Worm (Caenorhabditis elegans) whole organism, L2 larva: ENCODE data around the gene Y38F1A.1.

Experiments
- C34F6.9 ChIP-seq: fragments of 150-350 bp; optimal IDR thresholded peaks from 2 replicates; lab custom pipeline; 2014; ENCODE audit warnings: missing biosample characterization, missing genetic modification characterization
- R02D3.7 ChIP-seq: fragments of 150-350 bp; optimal IDR thresholded peaks from 2 replicates; lab custom pipeline; 2014; ENCODE audit warnings: missing biosample characterization, missing genetic modification characterization
- Y55F3AM.14 ChIP-seq: fragments of 200-800 bp; sonication (Bioruptor generic); optimal IDR thresholded peaks from 2 replicates; lab custom pipeline; 2018; ENCODE audit warnings: mild to moderate bottlenecking, missing genetic modification characterization, missing compliant biosample characterization
- alr-1 ChIP-seq: fragments of 150-350 bp; optimal IDR thresholded peaks from 2 replicates; lab custom pipeline; 2014; ENCODE audit warnings: missing biosample characterization, missing genetic modification characterization
- aly-2 ChIP-seq: fragments of 150-350 bp; optimal IDR thresholded peaks from 2 replicates; lab custom pipeline; 2014; ENCODE audit warnings: missing biosample characterization, missing genetic modification characterization
- ama-1 ChIP-seq: fragments of 150-350 bp; optimal IDR thresholded peaks from 2 replicates; lab custom pipeline; 2018; ENCODE audit warnings: inconsistent platforms
- blmp-1 ChIP-seq: sonication (generic microtip); optimal IDR thresholded peaks from 2 replicates; lab custom pipeline; 2017; ENCODE audit warnings: missing genetic modification characterization, mild to moderate bottlenecking, missing compliant biosample characterization, antibody characterized with exemption, moderate library complexity; ENCODE audit not compliant: insufficient read depth
- ceh-16 ChIP-seq: fragments of 150-350 bp; optimal IDR thresholded peaks from 2 replicates; lab custom pipeline; 2014; ENCODE audit warnings: missing biosample characterization, missing genetic modification characterization
- ceh-82 ChIP-seq: fragments of 150-350 bp; optimal IDR thresholded peaks from 2 replicates; lab custom pipeline; 2014; ENCODE audit warnings: missing biosample characterization, missing genetic modification characterization
- crh-2 ChIP-seq: sonication (generic microtip); optimal IDR thresholded peaks from 2 replicates; lab custom pipeline; 2017; ENCODE audit warnings: missing biosample characterization, missing genetic modification characterization
- dmd-4 ChIP-seq: sonication (generic microtip); optimal IDR thresholded peaks from 2 replicates; lab custom pipeline; 2017; ENCODE audit warnings: missing biosample characterization, missing genetic modification characterization
- egl-27 ChIP-seq: sonication (generic microtip); optimal IDR thresholded peaks from 3 replicates; lab custom pipeline; 2017; ENCODE audit warnings: missing biosample characterization, missing genetic modification reagents, missing genetic modification characterization
- elt-1 ChIP-seq: fragments of 150-350 bp; optimal IDR thresholded peaks from 2 replicates; lab custom pipeline; 2014; ENCODE audit warnings: missing biosample characterization, missing genetic modification characterization
- fos-1 ChIP-seq: fragments of 150-350 bp; optimal IDR thresholded peaks from 2 replicates; lab custom pipeline; 2014; ENCODE audit warnings: missing biosample characterization, missing genetic modification characterization
- lin-11 ChIP-seq: fragments of 150-350 bp; sonication (generic microtip); optimal IDR thresholded peaks from 2 replicates; lab custom pipeline; 2014; ENCODE audit warnings: missing biosample characterization, missing genetic modification characterization, inconsistent platforms, mixed read lengths
- lin-13 ChIP-seq: fragments of 150-350 bp; optimal IDR thresholded peaks from 2 replicates; lab custom pipeline; 2014; ENCODE audit warnings: missing biosample characterization, missing genetic modification reagents, missing genetic modification characterization
- lin-39 ChIP-seq: fragments of 150-350 bp; optimal IDR thresholded peaks from 2 replicates; lab custom pipeline; 2014; ENCODE audit warnings: missing biosample characterization, missing genetic modification reagents, missing genetic modification characterization
- mab-5 ChIP-seq: fragments of 150-350 bp; optimal IDR thresholded peaks from 2 replicates; lab custom pipeline; 2014; ENCODE audit warnings: missing biosample characterization, missing genetic modification characterization
- mbf-1 ChIP-seq: sonication (generic microtip); optimal IDR thresholded peaks from 2 replicates; lab custom pipeline; 2017; ENCODE audit warnings: missing biosample characterization, missing genetic modification characterization
- mdl-1 ChIP-seq, 2 experiments: fragments of 150-350 bp in 1 of 2; sonication (generic microtip) in 1 of 2; optimal IDR thresholded peaks; 2 replicates each; lab custom pipeline; 2017; ENCODE audit warnings: missing biosample characterization in 2 of 2, missing genetic modification characterization in 2 of 2
- nhr-10 ChIP-seq: sonication (generic microtip); optimal IDR thresholded peaks from 2 replicates; lab custom pipeline; 2017; ENCODE audit warnings: missing biosample characterization, missing genetic modification characterization
- nhr-11 ChIP-seq: fragments of 150-350 bp; optimal IDR thresholded peaks from 2 replicates; lab custom pipeline; 2014; ENCODE audit warnings: missing biosample characterization, missing genetic modification characterization
- nhr-21 ChIP-seq: fragments of 150-350 bp; optimal IDR thresholded peaks from 2 replicates; lab custom pipeline; 2014; ENCODE audit warnings: missing biosample characterization, missing genetic modification characterization
- nhr-23 ChIP-seq: fragments of 150-350 bp; optimal IDR thresholded peaks from 2 replicates; lab custom pipeline; 2014; ENCODE audit warnings: missing biosample characterization, missing genetic modification reagents, missing genetic modification characterization
- nhr-237 ChIP-seq: fragments of 150-350 bp; optimal IDR thresholded peaks from 2 replicates; lab custom pipeline; 2014; ENCODE audit warnings: missing biosample characterization, missing genetic modification characterization
- nhr-25 ChIP-seq: fragments of 150-350 bp; sonication (generic microtip); optimal IDR thresholded peaks from 3 replicates; lab custom pipeline; 2014; ENCODE audit warnings: missing biosample characterization, missing genetic modification characterization
- nhr-6 ChIP-seq: fragments of 150-350 bp; optimal IDR thresholded peaks from 2 replicates; lab custom pipeline; 2014; ENCODE audit warnings: missing biosample characterization, missing genetic modification characterization
- nhr-77 ChIP-seq: fragments of 150-350 bp; optimal IDR thresholded peaks from 2 replicates; lab custom pipeline; 2014; ENCODE audit warnings: missing biosample characterization, missing genetic modification characterization
- peb-1 ChIP-seq: fragments of 150-350 bp; optimal IDR thresholded peaks from 2 replicates; lab custom pipeline; 2014; ENCODE audit warnings: missing biosample characterization, missing genetic modification characterization
- sem-4 ChIP-seq: fragments of 150-350 bp; optimal IDR thresholded peaks from 2 replicates; lab custom pipeline; 2014; ENCODE audit warnings: missing biosample characterization, missing genetic modification reagents, missing genetic modification characterization
- sma-3 ChIP-seq: sonication (generic microtip); optimal IDR thresholded peaks from 2 replicates; lab custom pipeline; 2016; ENCODE audit warnings: missing genetic modification reagents, missing genetic modification characterization, missing compliant biosample characterization
- snpc-4 ChIP-seq: fragments of 150-350 bp; optimal IDR thresholded peaks from 2 replicates; lab custom pipeline; 2014; ENCODE audit warnings: missing biosample characterization, missing genetic modification characterization
- unc-39 ChIP-seq: fragments of 150-350 bp; optimal IDR thresholded peaks from 2 replicates; lab custom pipeline; 2014; ENCODE audit warnings: missing biosample characterization, missing genetic modification characterization
- unc-55 ChIP-seq: fragments of 150-350 bp; sonication (generic microtip); optimal IDR thresholded peaks from 3 replicates; lab custom pipeline; 2014; ENCODE audit warnings: missing biosample characterization, missing genetic modification reagents, missing genetic modification characterization
- zag-1 ChIP-seq: fragments of 150-350 bp; optimal IDR thresholded peaks from 2 replicates; lab custom pipeline; 2014; ENCODE audit warnings: missing biosample characterization, missing genetic modification characterization
- ztf-1 ChIP-seq: fragments of 200-800 bp; sonication (Bioruptor generic); conservative IDR thresholded peaks from 2 replicates; pipeline ENCODE4 v1.3.6; 2022; ENCODE audit warnings: missing genetic modification characterization, missing compliant biosample characterization
- ztf-11 ChIP-seq: sonication (generic microtip); optimal IDR thresholded peaks from 2 replicates; lab custom pipeline; 2017; ENCODE audit warnings: missing biosample characterization, missing genetic modification characterization
- ztf-4 ChIP-seq: fragments of 150-350 bp; optimal IDR thresholded peaks from 2 replicates; lab custom pipeline; 2014; ENCODE audit warnings: missing biosample characterization, missing genetic modification characterization

The Y38F1A.1 gene

ce11 chrII:12966274-12966673 is 11.7 kb upstream of the Y38F1A.1 start:
- no peak for TF ChIP-seq ceh-82 (tag; lab: Kevin White, UChicago)
- no peak for TF ChIP-seq egl-27 (tag; lab: Kevin White, UChicago)
- TF ChIP-seq ztf-4 (tag; lab: Kevin White, UChicago) = no peak
- TF ChIP-seq peb-1 (tag; lab: Kevin White, UChicago) = no peak
- no peak for TF ChIP-seq lin-39
- no peak for TF ChIP-seq R02D3.7 (tag; lab: Kevin White, UChicago)
- no peak for TF ChIP-seq nhr-6 (tag; lab: Kevin White, UChicago)
- no peak for TF ChIP-seq lin-13 (GFP tag; lab: Kevin White, UChicago)
- TF ChIP-seq sem-4 (tag; lab: Kevin White, UChicago) = no peak
- no peak for TF ChIP-seq mbf-1
- TF ChIP-seq C34F6.9 (tag; lab: Kevin White, UChicago) = no peak
- no peak for TF ChIP-seq ceh-16 (tag; lab: Kevin White, UChicago)
- no peak for TF ChIP-seq alr-1 (tag; lab: Kevin White, UChicago)
- no peak for TF ChIP-seq Y55F3AM.14 (GFP tag; lab: Kevin White, UChicago)

- TF ChIP-seq crh-2 (tag; lab: Kevin White, UChicago) = no peak
- TF ChIP-seq dmd-4 (tag; lab: Kevin White, UChicago) = no peak
- no peak for TF ChIP-seq nhr-77 (tag; lab: Kevin White, UChicago)
- peak; percentile 27 for TF ChIP-seq nhr-21 (tag; lab: Kevin White, UChicago)
- no peak for TF ChIP-seq sma-3
- no peak for TF ChIP-seq mdl-1 (tag; optimal IDR thresholded peaks at IDR 0.05; lab: Kevin White, UChicago)
- TF ChIP-seq ama-1 (lab: Kevin White, UChicago) = no peak
- TF ChIP-seq nhr-25 (tag; lab: Kevin White, UChicago) = no peak
- TF ChIP-seq peb-1 (tag; lab: Kevin White, UChicago) = peak; percentile 33
- no peak for TF ChIP-seq unc-55
- no peak for TF ChIP-seq ceh-16 (tag; lab: Kevin White, UChicago)
- no peak for TF ChIP-seq nhr-11 (tag; lab: Kevin White, UChicago)
- TF ChIP-seq nhr-23 (tag; lab: Kevin White, UChicago) = no peak
- TF ChIP-seq zag-1 = no peak
These were observed 11.0 kb upstream of the Y38F1A.1 start for ce11 chrII:12965589-12965988.

- TF ChIP-seq aly-2 (tag; lab: Kevin White, UChicago) = no peak
- TF ChIP-seq lin-13 (GFP tag; lab: Kevin White, UChicago) = no peak
- no peak for TF ChIP-seq nhr-25 (tag; lab: Kevin White, UChicago)
- TF ChIP-seq ztf-4 (tag; lab: Kevin White, UChicago) = no peak
- TF ChIP-seq mab-5 (tag; lab: Kevin White, UChicago) = no peak
- no peak for TF ChIP-seq R02D3.7 (tag; lab: Kevin White, UChicago)
- no peak for TF ChIP-seq nhr-6 (tag; lab: Kevin White, UChicago)
- TF ChIP-seq ceh-16 (tag; lab: Kevin White, UChicago) = no peak
- TF ChIP-seq unc-39 = no peak
- no peak for TF ChIP-seq mbf-1
- TF ChIP-seq ztf-1 (GFP tag; lab: Robert Waterston, UW) = no peak
These were observed 10.8 kb upstream of the Y38F1A.1 start, which contains the start of gene ptr-18 for ce11 chrII:12965538-12965588. ptr-18 (plus strand) TSS chrII:12965546.

ce11 chrII:12965138-12965537 is 10.6 kb upstream of the Y38F1A.1 start:
- TF ChIP-seq aly-2 (tag; lab: Kevin White, UChicago) = no peak
- peak; percentile 75 for TF ChIP-seq elt-1 (tag; lab: Kevin White, UChicago)

ce11 chrII:12961743-12962142 is 7.2 kb upstream of the Y38F1A.1 start:
- TF ChIP-seq ceh-16 (tag; lab: Kevin White, UChicago) = no peak
- TF ChIP-seq mbf-1 = no peak
- TF ChIP-seq crh-2 (tag; lab: Kevin White, UChicago) = no peak
- TF ChIP-seq blmp-1 (tag; lab: Kevin White, UChicago) = peak; percentile 30
- TF ChIP-seq sem-4 (tag; lab: Kevin White, UChicago) = no peak
- TF ChIP-seq nhr-77 (tag; lab: Kevin White, UChicago) = no peak
- TF ChIP-seq nhr-25 (tag; lab: Kevin White, UChicago) = no peak
- no peak for TF ChIP-seq nhr-6 (tag; lab: Kevin White, UChicago)
- TF ChIP-seq, all 48 proteins: peak for 1

- no peak for TF ChIP-seq ceh-16 (tag; lab: Kevin White, UChicago)
- TF ChIP-seq ceh-82 (tag; lab: Kevin White, UChicago) = no peak
- no peak for TF ChIP-seq ztf-1 (GFP tag; lab: Robert Waterston, UW)
- no peak for TF ChIP-seq mbf-1
- TF ChIP-seq aly-2 (tag; lab: Kevin White, UChicago) = no peak
- TF ChIP-seq snpc-4 (tag; lab: Kevin White, UChicago) = no peak
- no peak for TF ChIP-seq ama-1 (lab: Kevin White, UChicago)
- no peak for TF ChIP-seq nhr-11 (tag; lab: Kevin White, UChicago)
- no peak for TF ChIP-seq nhr-6 (tag; lab: Kevin White, UChicago)
- TF ChIP-seq ztf-4 (tag; lab: Kevin White, UChicago) = no peak
- no peak for TF ChIP-seq fos-1
- no peak for TF ChIP-seq zag-1
- peak; percentile 1 for TF ChIP-seq blmp-1 (tag; lab: Kevin White, UChicago)
- TF ChIP-seq nhr-10 (tag; lab: Kevin White, UChicago) = no peak
- no peak for TF ChIP-seq Y55F3AM.14 (GFP tag; lab: Kevin White, UChicago)
- TF ChIP-seq alr-1 (tag; lab: Kevin White, UChicago) = no peak
- TF ChIP-seq R02D3.7 (tag; lab: Kevin White, UChicago) = no peak
- no peak for TF ChIP-seq lin-11 (tag; lab: Kevin White, UChicago)
- TF ChIP-seq nhr-25 (tag; lab: Kevin White, UChicago) = peak; percentile 64
- peak; percentile 31 for TF ChIP-seq nhr-21 (tag; lab: Kevin White, UChicago)
- no peak for TF ChIP-seq unc-55
- no peak for TF ChIP-seq nhr-237 (tag; lab: Kevin White, UChicago)
- no peak for TF ChIP-seq ztf-11 (tag; lab: Kevin White, UChicago)
- TF ChIP-seq mdl-1 (tag; optimal IDR thresholded peaks at IDR 0.05; lab: Kevin White, UChicago) = no peak
These were observed 6.7 kb upstream of the Y38F1A.1 start for ce11 chrII:12961293-12961692.
